Worm (Caenorhabditis elegans) whole organism, mixed stage, embryonic: ENCODE measurements around the gene cic-1.

Experiments used
- lin-13 ChIP-seq: fragments of 150-350 bp; optimal IDR thresholded peaks from 2 replicates; lab custom pipeline; 2014; ENCODE audit warnings: missing biosample characterization, missing genetic modification characterization
- nhr-237 ChIP-seq: fragments of 150-350 bp; optimal IDR thresholded peaks from 2 replicates; lab custom pipeline; 2014; ENCODE audit warnings: missing biosample characterization, missing genetic modification characterization
- tbx-8 ChIP-seq: fragments of 200-800 bp; sonication (Bioruptor generic); optimal IDR thresholded peaks from 2 replicates; lab custom pipeline; 2018; ENCODE audit warnings: mild to moderate bottlenecking, missing genetic modification characterization, moderate library complexity, missing compliant biosample characterization
- unc-62 ChIP-seq: fragments of 150-350 bp; optimal IDR thresholded peaks from 2 replicates; lab custom pipeline; 2014; ENCODE audit warnings: missing biosample characterization, missing genetic modification reagents, missing genetic modification characterization
- ztf-11 ChIP-seq: fragments of 150-350 bp; optimal IDR thresholded peaks from 2 replicates; lab custom pipeline; 2014; ENCODE audit warnings: missing biosample characterization, missing genetic modification characterization

- TF ChIP-seq ztf-11 (tag; lab: Kevin White, UChicago) (no peak), nhr-237 (tag; lab: Kevin White, UChicago) (no peak), tbx-8 (GFP tag; lab: Kevin White, UChicago) (no peak), unc-62 (GFP tag; lab: Kevin White, UChicago) (no peak), lin-13 (tag; lab: Kevin White, UChicago) (no peak)
These were observed 16.7 kb downstream of the cic-1 start for ce11 chrIII:2384364-2384763.
